Fruit fly (Drosophila melanogaster): ENCODE data around the gene Pis.

dm6 chrX:15740288-15740726, 36.7 kb upstream of the Pis start:
- TF ChIP-seq CG8478 (optimal IDR thresholded peaks at IDR 0.05) (no peak), CTCF (optimal IDR thresholded peaks at IDR 0.05) (no peak)

All from S2 (cell line).